Worm (Caenorhabditis elegans): ENCODE results near the gene mca-1.

Gene mca-1

ce11 chrIV:9641925-9642324, 7.2 kb upstream of the mca-1 start, which contains the start of gene del-2:
Gene del-2, minus strand, starts transcription at chrIV:9642025.
- TF ChIP-seq tbx-37 (GFP tag; conservative IDR thresholded peaks at IDR 0.05) (no peak), hnd-1 (tag; optimal IDR thresholded peaks at IDR 0.05) (no peak), flt-1 (GFP tag; IDR thresholded peaks at IDR 0.05) (no peak), tra-4 (tag; optimal IDR thresholded peaks at IDR 0.05) (no peak), hmbx-1 (tag; optimal IDR thresholded peaks at IDR 0.05) (no peak), ets-7 (tag; optimal IDR thresholded peaks at IDR 0.05) (no peak), ceh-13 (GFP tag; optimal IDR thresholded peaks at IDR 0.05) (no peak), ceh-36 (tag; optimal IDR thresholded peaks at IDR 0.05) (no peak), aly-1 (tag; optimal IDR thresholded peaks at IDR 0.05) (no peak), B0310.2 (tag; optimal IDR thresholded peaks at IDR 0.05) (no peak)

- TF ChIP-seq pes-1 (GFP tag; IDR thresholded peaks at IDR 0.05), result no peak
- no peak for TF ChIP-seq hmg-4 (GFP tag; optimal IDR thresholded peaks at IDR 0.05)
- no peak for TF ChIP-seq ets-7 (tag; optimal IDR thresholded peaks at IDR 0.05)
- TF ChIP-seq B0310.2 (tag; optimal IDR thresholded peaks at IDR 0.05), result no peak
These were observed 859 bp downstream of the mca-1 start for ce11 chrIV:9633889-9634288.

- no peak for TF ChIP-seq pes-1 (GFP tag; IDR thresholded peaks at IDR 0.05)
- no peak for TF ChIP-seq tbx-37 (GFP tag; conservative IDR thresholded peaks at IDR 0.05)
- no peak for TF ChIP-seq aly-1 (tag; optimal IDR thresholded peaks at IDR 0.05)
- no peak for TF ChIP-seq hmg-4 (GFP tag; optimal IDR thresholded peaks at IDR 0.05)
- no peak for TF ChIP-seq flt-1 (GFP tag; IDR thresholded peaks at IDR 0.05)
- no peak for TF ChIP-seq hnd-1 (tag; optimal IDR thresholded peaks at IDR 0.05)
- TF ChIP-seq ceh-36 (tag; optimal IDR thresholded peaks at IDR 0.05), result no peak
- no peak for TF ChIP-seq scrt-1 (GFP tag; IDR thresholded peaks at IDR 0.05)
- TF ChIP-seq sea-1 (GFP tag; conservative IDR thresholded peaks at IDR 0.05), result no peak
- no peak for TF ChIP-seq B0310.2 (tag; optimal IDR thresholded peaks at IDR 0.05)
- no peak for TF ChIP-seq ceh-13 (GFP tag; optimal IDR thresholded peaks at IDR 0.05)
- TF ChIP-seq F13C5.2 (tag; optimal IDR thresholded peaks at IDR 0.05), result no peak
- TF ChIP-seq tra-4 (tag; optimal IDR thresholded peaks at IDR 0.05), result no peak
- TF ChIP-seq hmbx-1 (tag; optimal IDR thresholded peaks at IDR 0.05), result no peak
- TF ChIP-seq tbx-11 (GFP tag; IDR thresholded peaks at IDR 0.05), result no peak
- TF ChIP-seq ama-1 (optimal IDR thresholded peaks at IDR 0.05), result no peak
- no peak for TF ChIP-seq ets-7 (tag; optimal IDR thresholded peaks at IDR 0.05)
These were observed 1.7 kb downstream of the mca-1 start for ce11 chrIV:9632966-9633494.

- TF ChIP-seq hnd-1 (tag; optimal IDR thresholded peaks at IDR 0.05) (no peak), ceh-36 (tag; optimal IDR thresholded peaks at IDR 0.05) (no peak), hmbx-1 (tag; optimal IDR thresholded peaks at IDR 0.05) (no peak), sea-1 (GFP tag; conservative IDR thresholded peaks at IDR 0.05) (no peak), scrt-1 (GFP tag; IDR thresholded peaks at IDR 0.05) (no peak), aly-1 (tag; optimal IDR thresholded peaks at IDR 0.05) (no peak), pes-1 (GFP tag; IDR thresholded peaks at IDR 0.05) (no peak), tbx-37 (GFP tag; conservative IDR thresholded peaks at IDR 0.05) (no peak), F13C5.2 (tag; optimal IDR thresholded peaks at IDR 0.05) (no peak), tbx-11 (GFP tag; IDR thresholded peaks at IDR 0.05) (no peak), flt-1 (GFP tag; IDR thresholded peaks at IDR 0.05) (no peak), ceh-13 (GFP tag; optimal IDR thresholded peaks at IDR 0.05) (no peak), ama-1 (optimal IDR thresholded peaks at IDR 0.05) (no peak), hmg-4 (GFP tag; optimal IDR thresholded peaks at IDR 0.05) (no peak), ets-7 (tag; optimal IDR thresholded peaks at IDR 0.05) (no peak), tra-4 (tag; optimal IDR thresholded peaks at IDR 0.05) (no peak), B0310.2 (tag; optimal IDR thresholded peaks at IDR 0.05) (no peak)
These were observed 2.7 kb downstream of the mca-1 start for ce11 chrIV:9632094-9632493.

ce11 chrIV:9631579-9631978, 3.2 kb downstream of the mca-1 start:
- TF ChIP-seq F13C5.2 (tag; optimal IDR thresholded peaks at IDR 0.05) (no peak), hnd-1 (tag; optimal IDR thresholded peaks at IDR 0.05) (no peak), tbx-11 (GFP tag; IDR thresholded peaks at IDR 0.05) (no peak), ceh-13 (GFP tag; optimal IDR thresholded peaks at IDR 0.05) (no peak), ceh-36 (tag; optimal IDR thresholded peaks at IDR 0.05) (no peak), tbx-37 (GFP tag; conservative IDR thresholded peaks at IDR 0.05) (no peak), ets-7 (tag; optimal IDR thresholded peaks at IDR 0.05) (no peak), tra-4 (tag; optimal IDR thresholded peaks at IDR 0.05) (no peak), ama-1 (optimal IDR thresholded peaks at IDR 0.05) (no peak), scrt-1 (GFP tag; IDR thresholded peaks at IDR 0.05) (no peak)

ce11 chrIV:9627033-9627432, 7.7 kb downstream of the mca-1 start:
- TF ChIP-seq tbx-37 (GFP tag; conservative IDR thresholded peaks at IDR 0.05), result no peak
- no peak for TF ChIP-seq ceh-13 (GFP tag; optimal IDR thresholded peaks at IDR 0.05)
- TF ChIP-seq hmbx-1 (tag; optimal IDR thresholded peaks at IDR 0.05), result no peak
- TF ChIP-seq pes-1 (GFP tag; IDR thresholded peaks at IDR 0.05), result no peak
- no peak for TF ChIP-seq tbx-11 (GFP tag; IDR thresholded peaks at IDR 0.05)
- TF ChIP-seq hnd-1 (tag; optimal IDR thresholded peaks at IDR 0.05), result no peak
- no peak for TF ChIP-seq scrt-1 (GFP tag; IDR thresholded peaks at IDR 0.05)
- no peak for TF ChIP-seq ama-1 (optimal IDR thresholded peaks at IDR 0.05)
- TF ChIP-seq B0310.2 (tag; optimal IDR thresholded peaks at IDR 0.05), result no peak
- TF ChIP-seq tra-4 (tag; optimal IDR thresholded peaks at IDR 0.05), result no peak
- TF ChIP-seq flt-1 (GFP tag; IDR thresholded peaks at IDR 0.05), result no peak
- TF ChIP-seq aly-1 (tag; optimal IDR thresholded peaks at IDR 0.05), result no peak
- TF ChIP-seq hmg-4 (GFP tag; optimal IDR thresholded peaks at IDR 0.05), result no peak
- no peak for TF ChIP-seq sea-1 (GFP tag; conservative IDR thresholded peaks at IDR 0.05)
- TF ChIP-seq ets-7 (tag; optimal IDR thresholded peaks at IDR 0.05), result no peak

- TF ChIP-seq hmbx-1 (tag; optimal IDR thresholded peaks at IDR 0.05), result no peak
- TF ChIP-seq sea-1 (GFP tag; conservative IDR thresholded peaks at IDR 0.05), result no peak
- no peak for TF ChIP-seq hmg-4 (GFP tag; optimal IDR thresholded peaks at IDR 0.05)
- no peak for TF ChIP-seq scrt-1 (GFP tag; IDR thresholded peaks at IDR 0.05)
- TF ChIP-seq pes-1 (GFP tag; IDR thresholded peaks at IDR 0.05), result no peak
- TF ChIP-seq ama-1 (optimal IDR thresholded peaks at IDR 0.05), result no peak
- no peak for TF ChIP-seq ceh-13 (GFP tag; optimal IDR thresholded peaks at IDR 0.05)
- no peak for TF ChIP-seq tra-4 (tag; optimal IDR thresholded peaks at IDR 0.05)
- TF ChIP-seq tbx-11 (GFP tag; IDR thresholded peaks at IDR 0.05), result no peak
These were observed 8.9 kb downstream of the mca-1 start for ce11 chrIV:9625829-9626228.

Data from whole organism, early embryonic.